Fruit fly (Drosophila melanogaster): ENCODE results near the gene ey.

ey gene

dm6 chr4:696638-697037 lies 851 bp upstream of the ey start:
- TF ChIP-seq disco-r (GFP tag; optimal IDR thresholded peaks at IDR 0.05), result no peak
- no peak for TF ChIP-seq run (tag; optimal IDR thresholded peaks at IDR 0.05)
- no peak for TF ChIP-seq vfl (GFP tag; optimal IDR thresholded peaks at IDR 0.05)
- peak; percentile 30 for TF ChIP-seq CG9437 (GFP tag; optimal IDR thresholded peaks at IDR 0.05)
- TF ChIP-seq nerfin-2 (GFP tag; IDR thresholded peaks at IDR 0.05; ENCODE audit: partially characterized antibody), result no peak
- TF ChIP-seq CG17359 (tag; optimal IDR thresholded peaks at IDR 0.05), result peak; percentile 22
- peak; percentile 59 for TF ChIP-seq mam (GFP tag; optimal IDR thresholded peaks at IDR 0.05)
- no peak for TF ChIP-seq CG11398 (GFP tag; optimal IDR thresholded peaks at IDR 0.05)
- no peak for TF ChIP-seq Ets65A (GFP tag)
- no peak; the same call in 1 of the 2 replicates for TF ChIP-seq unc-4 (GFP tag; IDR thresholded peaks at IDR 0.05; ENCODE audit: partially characterized antibody)
- peak; percentile 29 for TF ChIP-seq YL-1 (GFP tag; optimal IDR thresholded peaks at IDR 0.05)
- peak; percentile 35 for TF ChIP-seq gro (GFP tag; optimal IDR thresholded peaks at IDR 0.05)
- peak; percentile 40 for TF ChIP-seq CG8944 (GFP tag; optimal IDR thresholded peaks at IDR 0.05)
- no peak for TF ChIP-seq ken (GFP tag; IDR thresholded peaks at IDR 0.05)
- TF ChIP-seq row (GFP tag; IDR thresholded peaks at IDR 0.05), result peak; percentile 96
- 0 out of 3 replicates have a peak, but pooled peaks have one; percentile 32 for TF ChIP-seq CG17361 (GFP tag; IDR thresholded peaks at IDR 0.05)
- no peak for TF ChIP-seq chm (GFP tag; IDR thresholded peaks at IDR 0.05)
- TF ChIP-seq ham (GFP tag; IDR thresholded peaks at IDR 0.05), result no peak
- TF ChIP-seq eyg (GFP tag; optimal IDR thresholded peaks at IDR 0.05), result peak; percentile 7
- TF ChIP-seq fd102C (GFP tag; optimal IDR thresholded peaks at IDR 0.05), result no peak
- peak; percentile 47 for TF ChIP-seq gcm (GFP tag; optimal IDR thresholded peaks at IDR 0.05)
- TF ChIP-seq Hr51 (GFP tag; optimal IDR thresholded peaks at IDR 0.05), result no peak
- no peak for TF ChIP-seq pros (GFP tag; optimal IDR thresholded peaks at IDR 0.05)
- no peak for TF ChIP-seq CG5180 (GFP tag; optimal IDR thresholded peaks at IDR 0.05)
- TF ChIP-seq CG11723 (GFP tag; optimal IDR thresholded peaks at IDR 0.05), result peak; percentile 40
- peak; percentile 67 for TF ChIP-seq CG2116 (GFP tag; optimal IDR thresholded peaks at IDR 0.05)
- peak; percentile 27 for TF ChIP-seq ab (GFP tag; optimal IDR thresholded peaks at IDR 0.05)
- no peak for TF ChIP-seq eve (GFP tag; optimal IDR thresholded peaks at IDR 0.05)
- peak; percentile 98; the same call in 1 of the 2 replicates for TF ChIP-seq Bgb (GFP tag; IDR thresholded peaks at IDR 0.05; ENCODE audit: partially characterized antibody)
- peak; percentile 37 for TF ChIP-seq zfh2 (GFP tag; optimal IDR thresholded peaks at IDR 0.05)
- TF ChIP-seq CG8089 (GFP tag; optimal IDR thresholded peaks at IDR 0.05), result peak; percentile 33
- no peak for TF ChIP-seq sima (GFP tag; optimal IDR thresholded peaks at IDR 0.05)
- TF ChIP-seq CG12744 (GFP tag; optimal IDR thresholded peaks at IDR 0.05), result no peak
- no peak for TF ChIP-seq cwo (GFP tag; optimal IDR thresholded peaks at IDR 0.05)
- no peak for TF ChIP-seq pan (optimal IDR thresholded peaks at IDR 0.05)
- TF ChIP-seq pan (GFP tag; optimal IDR thresholded peaks at IDR 0.05 in 1 of 2, IDR thresholded peaks at IDR 0.05 in 1 of 2), result no peak
- peak; percentile 62; the same call in 1 of the 2 replicates for TF ChIP-seq MBD-R2 (GFP tag; IDR thresholded peaks at IDR 0.05)
- peak; percentile 20 for TF ChIP-seq CG10543 (GFP tag; optimal IDR thresholded peaks at IDR 0.05)
- no peak; the same call in 2 of the 3 replicates for TF ChIP-seq tgo (GFP tag; IDR thresholded peaks at IDR 0.05)
- TF ChIP-seq Dfd (GFP tag; optimal IDR thresholded peaks at IDR 0.05), result no peak
- TF ChIP-seq CG2202 (tag; optimal IDR thresholded peaks at IDR 0.05), result no peak
- TF ChIP-seq Trl (optimal IDR thresholded peaks at IDR 0.05), result no peak
- peak; percentile 35 for TF ChIP-seq Trl (GFP tag; optimal IDR thresholded peaks at IDR 0.05)
- TF ChIP-seq CG2712 (tag; optimal IDR thresholded peaks at IDR 0.05), result peak; percentile 46
- no peak for TF ChIP-seq Deaf1 (tag; optimal IDR thresholded peaks at IDR 0.05)
- peak; percentile 20 for TF ChIP-seq CG12104 (GFP tag; optimal IDR thresholded peaks at IDR 0.05)
- TF ChIP-seq Hey (tag; optimal IDR thresholded peaks at IDR 0.05), result no peak
- TF ChIP-seq Sry-δ (GFP tag; optimal IDR thresholded peaks at IDR 0.05), result peak; percentile 87
- no peak for TF ChIP-seq fu2 (GFP tag; optimal IDR thresholded peaks at IDR 0.05)
- TF ChIP-seq CG7987 (GFP tag; optimal IDR thresholded peaks at IDR 0.05), result no peak
- TF ChIP-seq bbx (GFP tag; IDR thresholded peaks at IDR 0.05; ENCODE audit: partially characterized antibody), result peak; percentile 98
- no peak for TF ChIP-seq cas (GFP tag; IDR thresholded peaks at IDR 0.05)
